Worm (Caenorhabditis elegans): ENCODE measurements around the gene drd-5.
"Not testable (repeated sequence)": the region's sequence is repeated elsewhere in the genome, so short reads cannot be mapped to it uniquely, and the experiment has no call there.

drd-5 gene

DNA sequence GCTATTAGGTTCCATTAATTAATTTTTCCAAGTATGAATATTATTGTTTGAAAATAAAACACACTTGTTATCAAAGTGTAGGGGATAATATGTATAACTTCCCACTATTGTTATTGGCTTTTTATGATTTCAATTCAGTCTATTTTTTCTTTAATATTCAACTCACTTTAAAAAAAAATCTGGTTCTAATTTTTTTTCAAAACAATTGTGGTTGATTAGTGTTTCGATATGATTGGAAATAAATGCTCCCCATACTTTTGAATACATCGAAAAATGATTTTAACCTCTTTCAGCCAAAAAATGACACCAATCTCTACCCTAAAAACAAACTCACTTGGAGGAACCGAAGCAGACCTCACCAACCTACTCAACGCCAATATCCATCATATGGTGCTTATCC lies 5.8 kb downstream of the drd-5 start, which contains the start of gene F55E10.2:
Gene F55E10.2 (plus strand): TSS at position 301 of the 400 bp plus-strand sequence.
- TF ChIP-seq zip-5 (tag; optimal IDR thresholded peaks at IDR 0.05) = no peak
- no peak for TF ChIP-seq K09A11.1 (tag; optimal IDR thresholded peaks at IDR 0.05; ENCODE audit: insufficient read depth)
- no peak for TF ChIP-seq nhr-11 (tag; optimal IDR thresholded peaks at IDR 0.05)
- TF ChIP-seq ceh-2 (tag; optimal IDR thresholded peaks at IDR 0.05) = no peak
- no peak for TF ChIP-seq lim-6 (tag; optimal IDR thresholded peaks at IDR 0.05)

DNA sequence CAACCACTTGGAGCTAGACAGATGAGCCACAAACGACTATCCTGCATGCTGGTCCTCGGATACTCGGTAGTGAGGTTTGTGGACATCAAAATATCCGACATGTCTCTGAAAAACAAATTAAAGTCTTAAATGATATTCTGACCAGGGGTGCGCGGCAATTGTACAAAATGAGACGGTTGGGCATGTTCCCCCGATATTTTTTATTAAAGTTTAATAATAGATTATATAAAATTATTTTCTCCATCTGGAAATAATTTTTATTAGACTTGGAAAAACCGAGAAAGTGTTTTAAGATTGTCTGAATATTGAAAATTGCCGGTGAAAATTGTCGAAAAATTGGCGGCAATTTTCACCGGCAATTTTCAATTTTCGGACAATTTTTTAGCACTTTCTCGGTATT lies 18.3 kb downstream of the drd-5 start, which contains the start of gene F55E10.4:
Gene F55E10.4 (minus strand): TSS at position 101 of the 400 bp plus-strand sequence.
- TF ChIP-seq T23F11.4 (GFP tag; optimal IDR thresholded peaks at IDR 0.05) (no peak), dve-1 (tag; optimal IDR thresholded peaks at IDR 0.05) (no peak), sox-4 (tag; optimal IDR thresholded peaks at IDR 0.05) (no peak), hlh-15 (tag; optimal IDR thresholded peaks at IDR 0.05) (no peak), ceh-18 (tag; optimal IDR thresholded peaks at IDR 0.05) (no peak), fkh-10 (GFP tag; optimal IDR thresholded peaks at IDR 0.05) (no peak)

DNA sequence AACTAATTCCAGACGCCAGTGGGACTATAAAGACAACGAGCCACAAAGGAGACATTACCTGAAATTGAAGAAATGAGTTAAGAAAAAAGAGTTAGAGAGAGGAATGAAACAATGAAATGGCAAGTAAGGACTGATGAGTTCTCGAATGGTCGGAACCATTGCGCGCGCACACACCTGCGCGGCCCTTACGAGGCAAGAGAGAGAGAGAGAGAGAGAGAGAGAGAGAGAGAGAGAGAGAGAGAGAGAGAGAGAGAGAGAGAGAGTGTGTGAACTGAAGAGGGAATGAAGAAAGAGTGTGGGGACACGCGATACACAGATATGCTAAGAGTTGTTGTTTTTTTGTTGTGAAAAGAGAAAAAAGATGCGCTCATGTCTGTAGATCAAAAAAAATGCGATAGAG lies 19.8 kb downstream of the drd-5 start, which contains the start of gene R09F10.8:
Gene R09F10.8 (minus strand): TSS at position 58 of the 400 bp plus-strand sequence.
- TF ChIP-seq K02D7.2 (tag; optimal IDR thresholded peaks at IDR 0.05) (no peak), dmd-4 (tag; optimal IDR thresholded peaks at IDR 0.05; ENCODE audit: borderline replicate concordance) (no peak)

DNA sequence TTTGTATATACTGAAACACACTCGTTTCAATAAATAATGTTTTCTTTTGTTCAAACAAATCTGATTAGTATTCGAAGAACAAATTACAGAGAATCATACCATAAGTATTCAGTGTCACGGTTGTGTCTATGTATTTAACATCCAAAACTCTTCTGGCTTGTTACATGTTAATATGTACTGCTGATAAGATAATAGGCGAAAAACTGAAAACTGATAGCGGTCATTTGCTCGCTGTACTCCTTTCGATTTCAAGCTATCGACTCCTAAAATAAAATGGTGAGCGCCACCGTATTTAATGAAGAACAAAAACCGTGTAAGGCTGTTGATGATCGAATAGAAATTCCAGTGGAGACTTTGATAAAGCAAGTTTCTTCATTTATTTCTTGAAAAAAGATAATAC lies 22.8 kb downstream of the drd-5 start, which contains the start of gene R09F10.1:
Gene R09F10.1 (plus strand): TSS at position 222 of the 400 bp plus-strand sequence.
- peak; percentile 77 for TF ChIP-seq elt-2 (tag; optimal IDR thresholded peaks at IDR 0.05)
- no peak for TF ChIP-seq unc-55 (GFP tag; optimal IDR thresholded peaks at IDR 0.05)

DNA sequence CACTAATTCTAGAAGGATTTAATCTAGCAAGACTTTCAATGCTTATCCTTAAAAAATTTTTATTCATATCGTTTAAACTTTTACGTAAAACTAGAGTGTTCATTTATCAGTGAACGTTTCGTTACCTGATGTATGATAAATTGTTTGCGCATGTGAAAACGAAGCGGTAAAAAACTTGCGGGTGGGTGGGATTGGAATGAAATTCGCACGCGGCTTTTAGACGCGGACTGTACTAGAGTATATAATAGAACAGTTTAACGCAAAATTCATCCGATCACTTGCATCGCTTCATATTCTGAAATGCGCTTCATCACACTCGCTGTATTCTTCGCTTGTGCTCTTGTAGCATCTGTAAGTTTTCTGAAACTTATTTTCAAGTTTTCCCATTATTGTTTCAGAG lies 24.3 kb downstream of the drd-5 start, which contains the start of gene abu-9:
Gene abu-9 (plus strand): TSS at position 301 of the 400 bp plus-strand sequence.
- not testable (repeated sequence) for TF ChIP-seq sox-4, lin-11, ttx-3 (tag; optimal IDR thresholded peaks at IDR 0.05)

DNA sequence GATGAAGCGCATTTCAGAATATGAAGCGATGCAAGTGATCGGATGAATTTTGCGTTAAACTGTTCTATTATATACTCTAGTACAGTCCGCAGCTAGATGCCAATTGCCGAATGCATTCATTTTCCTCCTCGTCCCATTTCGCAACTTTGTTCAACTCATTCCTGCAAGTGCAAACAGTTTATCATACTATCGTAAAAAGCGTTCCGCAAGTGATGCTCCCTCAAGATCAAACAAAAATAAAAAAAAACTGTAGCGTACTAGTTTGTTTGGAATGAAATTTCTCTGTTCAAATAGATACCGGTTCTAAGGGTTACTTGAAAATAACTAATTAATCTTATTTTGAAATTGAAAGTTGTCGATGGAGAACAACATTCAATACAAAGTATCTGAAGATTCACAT lies 25.3 kb downstream of the drd-5 start, which contains the start of gene pqn-57:
Gene pqn-57 (minus strand): TSS at position 101 of the 400 bp plus-strand sequence.
- no peak for TF ChIP-seq ceh-14 (tag; optimal IDR thresholded peaks at IDR 0.05)
- TF ChIP-seq Y22D7AL.16 (tag; optimal IDR thresholded peaks at IDR 0.05) = no peak
- no peak for TF ChIP-seq nhr-232 (tag; optimal IDR thresholded peaks at IDR 0.05)
- TF ChIP-seq sdc-2 (tag; optimal IDR thresholded peaks at IDR 0.05) = no peak

DNA sequence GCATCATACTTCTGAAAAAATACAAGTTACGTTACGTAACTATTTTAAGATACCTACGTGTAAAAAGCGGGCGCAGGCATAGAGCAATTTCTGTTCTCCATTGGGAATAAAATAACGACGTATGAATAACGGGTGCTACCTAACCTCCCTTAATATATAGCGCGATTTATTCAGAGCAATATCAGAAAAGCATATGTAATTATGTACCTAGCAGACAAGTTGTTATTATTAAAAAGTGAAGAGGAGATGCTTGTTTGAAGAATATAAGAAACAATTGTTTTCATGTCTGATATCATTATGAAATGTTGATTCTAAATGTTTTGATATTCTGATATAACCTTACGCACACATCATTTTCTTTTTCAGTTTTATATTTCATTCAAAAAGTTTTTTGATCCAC lies 27.2 kb downstream of the drd-5 start, which contains the start of gene srh-11:
Gene srh-11 (minus strand): TSS at position 101 of the 400 bp plus-strand sequence.
- TF ChIP-seq elt-2 (tag; optimal IDR thresholded peaks at IDR 0.05) (no peak), hlh-8 (tag; optimal IDR thresholded peaks at IDR 0.05) (no peak), sdc-2 (tag; optimal IDR thresholded peaks at IDR 0.05) (no peak), hlh-30 (tag; optimal IDR thresholded peaks at IDR 0.05; ENCODE audit: insufficient read depth) (no peak), ama-1 (optimal IDR thresholded peaks at IDR 0.05) (no peak), sox-4 (tag; optimal IDR thresholded peaks at IDR 0.05) (no peak), ceh-30 (tag; optimal IDR thresholded peaks at IDR 0.05) (no peak), nfya-1 (tag; optimal IDR thresholded peaks at IDR 0.05) (no peak), ceh-31 (tag; optimal IDR thresholded peaks at IDR 0.05) (no peak), nhr-11 (tag; optimal IDR thresholded peaks at IDR 0.05) (no peak), K02D7.2 (tag; optimal IDR thresholded peaks at IDR 0.05) (no peak), gmeb-2 (tag; optimal IDR thresholded peaks at IDR 0.05) (no peak), mec-3 (tag; optimal IDR thresholded peaks at IDR 0.05; ENCODE audit: borderline replicate concordance) (no peak)
